Fruit fly (Drosophila melanogaster) whole organism, pupa: ENCODE results near the gene Ccp84Ae.

Source experiments
- CG10348 ChIP-seq: fragments of 200-800 bp; sonication (Bioruptor generic); IDR thresholded peaks from 2 replicates; pipeline ENCODE4 v1.3.6; 2022; ENCODE audit warnings: missing biosample characterization, missing genetic modification characterization
- CG12605 ChIP-seq: fragments of 200-800 bp; sonication (Bioruptor generic); IDR thresholded peaks from 2 replicates; pipeline ENCODE4 v1.3.6; 2022; ENCODE audit warnings: missing biosample characterization, missing genetic modification characterization
- CG13204 ChIP-seq: fragments of 200-800 bp; sonication (Bioruptor generic); optimal IDR thresholded peaks from 2 replicates; lab custom pipeline; 2018; ENCODE audit warnings: missing biosample characterization, mild to moderate bottlenecking, missing genetic modification characterization, moderate library complexity
- CG14655 ChIP-seq: fragments of 200-800 bp; sonication (Bioruptor generic); optimal IDR thresholded peaks from 3 replicates; lab custom pipeline; 2017; ENCODE audit warnings: mild to moderate bottlenecking, missing biosample characterization, missing genetic modification reagents, missing genetic modification characterization
- CG15710 ChIP-seq: fragments of 200-800 bp; sonication (Bioruptor generic); optimal IDR thresholded peaks from 2 replicates; lab custom pipeline; 2018; ENCODE audit warnings: missing biosample characterization, mild to moderate bottlenecking, missing genetic modification characterization, moderate library complexity
- CG17806 ChIP-seq: fragments of 200-800 bp; sonication (Bioruptor generic); optimal IDR thresholded peaks from 2 replicates; lab custom pipeline; 2018; ENCODE audit warnings: missing biosample characterization, mild to moderate bottlenecking, missing genetic modification characterization, moderate library complexity
- CG32121 ChIP-seq: fragments of 200-800 bp; sonication (Bioruptor generic); IDR thresholded peaks from 2 replicates; pipeline ENCODE4 v1.3.6; 2022; ENCODE audit warnings: missing biosample characterization, missing genetic modification characterization
- CG34367 ChIP-seq: fragments of 200-800 bp; sonication (Bioruptor generic); optimal IDR thresholded peaks from 2 replicates; lab custom pipeline; 2018; ENCODE audit warnings: missing biosample characterization, mild to moderate bottlenecking, missing genetic modification characterization
- CG4496 ChIP-seq: fragments of 200-800 bp; sonication (Bioruptor generic); IDR thresholded peaks from 3 replicates; pipeline ENCODE4 v1.3.6; 2022; ENCODE audit warnings: missing biosample characterization, missing genetic modification characterization
- CG8159 ChIP-seq: fragments of 200-800 bp; sonication (Bioruptor generic); optimal IDR thresholded peaks from 3 replicates; lab custom pipeline; 2018; ENCODE audit warnings: missing biosample characterization, mild to moderate bottlenecking, missing genetic modification characterization, moderate library complexity
- CG8301 ChIP-seq: fragments of 200-800 bp; sonication (Bioruptor generic); optimal IDR thresholded peaks from 2 replicates; lab custom pipeline; 2018; ENCODE audit warnings: missing biosample characterization, mild to moderate bottlenecking, missing genetic modification characterization
- CG9948 ChIP-seq: fragments of 200-800 bp; sonication (Bioruptor generic); optimal IDR thresholded peaks from 2 replicates; lab custom pipeline; 2018; ENCODE audit warnings: missing biosample characterization, mild to moderate bottlenecking, missing genetic modification characterization, moderate library complexity
- D1 ChIP-seq: fragments of 200-800 bp; sonication (Bioruptor generic); optimal IDR thresholded peaks from 2 replicates; lab custom pipeline; 2018; ENCODE audit warnings: missing biosample characterization, mild to moderate bottlenecking, missing genetic modification characterization, moderate library complexity
- EcR ChIP-seq: fragments of 200-800 bp; sonication (Bioruptor generic); optimal IDR thresholded peaks from 3 replicates; lab custom pipeline; 2019; ENCODE audit warnings: missing biosample characterization, missing genetic modification characterization, mild to moderate bottlenecking, moderate library complexity, missing genetic modification reagents
- Ets98B ChIP-seq: fragments of 200-800 bp; sonication (Bioruptor generic); IDR thresholded peaks from 2 replicates; pipeline ENCODE4 v1.3.6; 2022; ENCODE audit warnings: missing biosample characterization, missing genetic modification characterization
- Pif1A ChIP-seq: fragments of 200-800 bp; sonication (Bioruptor generic); optimal IDR thresholded peaks from 3 replicates; lab custom pipeline; 2016; ENCODE audit warnings: missing biosample characterization, missing genetic modification characterization
- Pif1B ChIP-seq: fragments of 200-800 bp; sonication (Bioruptor generic); optimal IDR thresholded peaks from 3 replicates; lab custom pipeline; 2016; ENCODE audit warnings: missing biosample characterization, missing genetic modification characterization
- Snoo ChIP-seq: fragments of 200-800 bp; sonication (Bioruptor generic); optimal IDR thresholded peaks from 3 replicates; lab custom pipeline; 2017; ENCODE audit warnings: missing biosample characterization, mild to moderate bottlenecking, missing genetic modification characterization, inconsistent platforms
- fd96Ca ChIP-seq: fragments of 200-800 bp; sonication (Bioruptor generic); IDR thresholded peaks from 3 replicates; pipeline ENCODE4 v1.3.6; 2022; ENCODE audit warnings: missing biosample characterization, missing genetic modification characterization
- gl ChIP-seq: fragments of 200-800 bp; sonication (Bioruptor generic); optimal IDR thresholded peaks from 2 replicates; lab custom pipeline; 2018; ENCODE audit warnings: missing biosample characterization, mild to moderate bottlenecking, missing genetic modification characterization
- rn ChIP-seq: fragments of 200-800 bp; sonication (Bioruptor generic); IDR thresholded peaks from 2 replicates; pipeline ENCODE4 v1.3.6; 2022; ENCODE audit warnings: missing biosample characterization, missing genetic modification characterization

The Ccp84Ae gene

DNA sequence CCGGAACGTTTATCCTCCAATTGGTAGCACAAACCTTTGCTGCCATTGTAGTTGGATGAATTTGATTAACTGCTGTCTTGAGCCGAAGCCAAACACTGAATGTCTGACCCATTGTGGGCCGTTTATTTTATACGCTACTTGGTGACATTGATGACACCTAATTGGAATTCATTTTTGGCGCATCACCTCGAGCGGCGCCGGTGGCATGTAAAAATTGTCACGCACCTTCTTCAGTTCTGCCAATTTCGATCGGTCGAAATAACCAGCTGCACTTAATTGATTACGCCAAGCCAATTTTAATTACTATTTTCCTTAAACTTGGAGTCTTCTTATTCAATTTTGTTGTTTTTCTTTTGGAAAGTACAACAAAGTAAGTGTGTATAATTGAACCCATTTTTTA, at the start of gene Ccp84Ae:
Ccp84Ae (minus strand) TSS at position 101 of the 400 bp plus-strand sequence.
- TF ChIP-seq CG10348 (no peak), CG9948 (no peak), CG17806 (no peak), Pif1A (GFP tag; lab: Kevin White, UChicago) (no peak), CG14655 (GFP tag; lab: Kevin White, UChicago) (no peak), CG15710 (tag; lab: Kevin White, UChicago) (no peak), CG12605 (GFP tag; lab: Robert Waterston, UW) (no peak), Ets98B (GFP tag; lab: Robert Waterston, UW) (no peak), Pif1B (GFP tag; lab: Kevin White, UChicago) (no peak), CG8301 (tag; lab: Kevin White, UChicago) (no peak), D1 (no peak), rn (GFP tag; lab: Robert Waterston, UW) (no peak), EcR (GFP tag; lab: Kevin White, UChicago) (no peak), CG4496 (no peak), fd96Ca (GFP tag; lab: Robert Waterston, UW) (no peak), CG32121 (GFP tag; lab: Robert Waterston, UW) (no peak), Snoo (tag; lab: Kevin White, UChicago) (no peak), CG13204 (no peak)

DNA sequence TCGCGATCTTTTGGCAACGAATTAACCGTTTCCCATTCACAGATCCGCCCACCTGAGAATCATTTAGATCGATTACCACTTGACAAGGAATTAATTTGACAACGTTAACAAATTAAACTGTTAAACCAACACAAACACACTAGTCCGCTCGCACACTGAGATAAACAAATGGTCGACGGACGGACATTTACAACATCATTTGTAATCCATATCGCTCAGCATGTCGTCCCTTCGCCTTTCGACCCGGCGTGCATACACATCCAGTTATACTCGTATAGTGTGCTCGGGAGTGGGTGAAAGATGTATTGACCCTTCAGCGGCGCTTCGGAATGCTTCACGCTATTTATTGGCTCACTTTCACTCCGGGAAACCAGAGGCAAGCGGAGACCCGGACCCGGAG, 44.2 kb upstream of the Ccp84Ae start:
- TF ChIP-seq CG17806 (no peak), CG12605 (GFP tag; lab: Robert Waterston, UW) (no peak), gl (tag; lab: Kevin White, UChicago) (no peak), D1 (no peak), CG15710 (tag; lab: Kevin White, UChicago) (no peak), Pif1B (GFP tag; lab: Kevin White, UChicago) (no peak)
- TF ChIP-seq, all 21 proteins: peak for 0

DNA sequence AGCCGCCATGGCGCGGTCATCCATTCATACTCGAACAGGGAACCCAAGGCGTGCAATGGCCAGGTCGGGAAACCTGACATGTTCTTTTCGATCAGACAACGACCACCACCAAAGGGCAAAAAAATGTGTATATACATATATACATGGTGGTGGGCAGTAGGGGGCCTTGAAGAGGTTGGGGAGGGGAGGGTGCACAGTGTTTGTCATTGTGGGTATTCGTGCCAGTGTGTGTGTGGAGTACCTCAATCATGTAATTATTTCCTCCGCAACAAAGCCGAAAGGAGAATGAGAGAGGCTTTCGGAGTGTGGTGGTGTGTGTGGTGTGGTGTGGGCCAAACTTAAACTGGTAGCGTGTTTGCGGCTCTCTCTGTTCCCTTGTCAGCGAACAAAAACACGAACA, 34.6 kb upstream of the Ccp84Ae start:
- no peak for TF ChIP-seq rn (GFP tag; lab: Robert Waterston, UW)
- peak; percentile 53 for TF ChIP-seq gl (tag; lab: Kevin White, UChicago)
- TF ChIP-seq D1, result no peak
- no peak for TF ChIP-seq Ets98B (GFP tag; lab: Robert Waterston, UW)
- TF ChIP-seq Snoo (tag; lab: Kevin White, UChicago), result no peak
- TF ChIP-seq CG14655 (GFP tag; lab: Kevin White, UChicago), result no peak
- no peak for TF ChIP-seq CG34367
- TF ChIP-seq, all 21 proteins: peak for 1

DNA sequence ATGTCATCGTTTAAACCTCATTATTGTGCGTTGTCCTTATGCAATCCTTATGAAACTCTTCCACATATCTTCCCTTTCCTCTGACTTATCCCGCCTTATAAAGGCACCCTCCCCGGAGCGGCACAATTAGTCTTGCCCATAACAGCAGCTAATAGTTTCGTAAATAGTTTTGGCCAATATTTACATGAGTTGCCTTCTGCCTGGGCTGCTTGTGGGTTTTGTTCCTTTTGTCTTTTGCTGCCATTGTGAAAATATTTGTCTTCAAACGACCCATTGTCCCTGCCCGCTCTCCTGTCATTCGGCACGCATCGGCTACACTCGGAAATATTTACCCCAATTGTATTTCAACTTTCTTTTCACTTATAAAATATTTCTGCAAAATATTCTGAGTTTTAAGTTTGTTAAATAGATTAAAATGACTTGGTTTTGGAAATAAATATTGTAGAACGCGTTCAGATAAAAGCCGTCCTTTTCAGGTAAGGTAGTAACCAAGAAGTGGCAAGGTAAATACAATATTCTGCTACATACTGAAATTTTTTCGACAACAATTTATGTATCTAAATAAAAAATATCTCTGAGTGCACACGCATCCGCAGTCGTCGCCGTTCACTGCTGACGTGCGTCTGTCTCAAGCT, 32.1 kb upstream of the Ccp84Ae start:
- peak; percentile 34 for TF ChIP-seq CG8159 (tag; lab: Kevin White, UChicago)
- no peak for TF ChIP-seq fd96Ca (GFP tag; lab: Robert Waterston, UW)
- peak; percentile 4 for TF ChIP-seq Pif1A (GFP tag; lab: Kevin White, UChicago)
- TF ChIP-seq CG14655 (GFP tag; lab: Kevin White, UChicago), result peak; percentile 44

DNA sequence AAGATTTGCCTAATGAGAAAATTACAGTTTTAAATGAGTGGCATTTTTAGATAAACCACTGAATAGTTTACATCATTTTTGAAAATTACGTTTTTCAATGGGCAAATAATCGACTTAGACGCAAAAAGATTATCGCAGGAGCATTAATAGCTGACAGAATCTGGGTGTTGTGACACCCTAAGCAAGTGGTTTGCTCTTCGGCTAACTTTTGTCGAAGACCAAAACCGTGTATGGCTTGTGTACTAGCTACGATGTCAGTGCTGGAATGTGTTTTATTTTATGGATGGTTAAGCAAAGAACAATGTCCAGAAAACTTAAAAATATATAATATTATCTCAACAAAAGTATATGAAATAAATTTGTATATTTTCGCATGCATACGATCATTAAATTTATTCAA, 17.3 kb upstream of the Ccp84Ae start:
- no peak for TF ChIP-seq CG10348
- TF ChIP-seq D1, result peak; percentile 67

DNA sequence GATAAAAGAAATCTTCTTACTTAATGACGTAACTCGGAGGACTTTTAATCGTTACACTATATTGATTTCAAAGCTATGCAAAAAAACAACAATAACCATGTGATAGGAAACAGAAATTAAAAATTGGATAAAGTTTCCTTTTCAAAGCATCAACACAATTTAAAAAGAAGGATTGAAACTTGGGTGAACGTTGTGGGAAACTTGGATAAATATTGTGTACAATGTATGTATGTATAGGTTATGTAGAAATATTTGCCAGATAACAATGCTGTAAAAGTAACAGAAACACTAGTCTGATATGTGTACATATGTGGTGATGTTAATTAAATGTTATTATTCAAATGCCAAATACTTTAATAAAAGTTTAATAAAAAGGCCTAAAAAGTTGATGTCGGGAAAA, 14.8 kb upstream of the Ccp84Ae start:
- TF ChIP-seq D1 (peak; percentile 64), CG15710 (tag; lab: Kevin White, UChicago) (no peak)
- TF ChIP-seq, all 21 proteins: peak for 1

DNA sequence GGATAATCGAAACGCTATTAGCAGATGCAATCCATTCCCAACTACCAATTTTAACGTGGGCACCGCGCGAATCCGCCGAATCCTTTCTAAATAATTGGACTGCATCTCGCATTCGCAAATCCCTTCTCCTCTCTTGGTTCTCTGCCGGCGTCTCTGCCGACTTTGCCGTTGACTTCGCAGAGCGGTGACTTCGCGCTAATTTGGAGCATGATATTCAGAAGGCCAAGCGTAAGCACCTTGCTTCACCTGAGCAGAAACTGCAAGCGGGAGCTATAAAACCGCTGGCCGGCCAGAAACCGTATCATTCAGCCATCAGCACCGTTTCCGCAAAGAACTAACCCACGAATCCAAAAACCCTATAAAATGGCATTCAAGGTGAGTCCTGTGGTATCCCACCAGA, 12.2 kb upstream of the Ccp84Ae start, which contains the start of gene Ccp84Aa:
Ccp84Aa (plus strand) TSS at position 301 of the 400 bp plus-strand sequence.
- TF ChIP-seq Pif1B (GFP tag; lab: Kevin White, UChicago) (no peak), CG4496 (no peak), rn (GFP tag; lab: Robert Waterston, UW) (no peak), CG10348 (no peak), Pif1A (GFP tag; lab: Kevin White, UChicago) (no peak), CG14655 (GFP tag; lab: Kevin White, UChicago) (no peak), Snoo (tag; lab: Kevin White, UChicago) (no peak), CG12605 (GFP tag; lab: Robert Waterston, UW) (no peak), D1 (no peak), CG17806 (no peak), gl (tag; lab: Kevin White, UChicago) (no peak), CG9948 (no peak), fd96Ca (GFP tag; lab: Robert Waterston, UW) (no peak), CG8301 (tag; lab: Kevin White, UChicago) (no peak), EcR (GFP tag; lab: Kevin White, UChicago) (no peak), CG13204 (no peak)
